Worm (Caenorhabditis elegans) whole organism, young adult: ENCODE data around the gene mnk-1.

Experiments used
- ceh-58 ChIP-seq: fragments of 200-800 bp; sonication (Bioruptor generic); IDR thresholded peaks from 2 replicates; pipeline ENCODE4 v1.3.6; 2022; ENCODE audit warnings: missing genetic modification characterization, missing compliant biosample characterization
- ets-4 ChIP-seq: fragments of 200-800 bp; sonication (Bioruptor generic); optimal IDR thresholded peaks from 2 replicates; lab custom pipeline; 2018; ENCODE audit warnings: mild to moderate bottlenecking, missing genetic modification characterization, missing compliant biosample characterization
- him-1 ChIP-seq: sonication (generic microtip); optimal IDR thresholded peaks from 2 replicates; lab custom pipeline; 2016; ENCODE audit warnings: missing genotype, missing genetic modification reagents, missing genetic modification characterization, missing compliant biosample characterization
- lin-54 ChIP-seq: fragments of 200-800 bp; sonication (Bioruptor generic); optimal IDR thresholded peaks from 2 replicates; lab custom pipeline; 2018; ENCODE audit warnings: mild to moderate bottlenecking, missing genetic modification characterization, missing compliant biosample characterization
- sea-2 ChIP-seq: fragments of 200-800 bp; sonication (Bioruptor generic); IDR thresholded peaks from 2 replicates; pipeline ENCODE4 v1.3.6; 2022; ENCODE audit warnings: missing genetic modification characterization, missing compliant biosample characterization
- snpc-1.1 ChIP-seq: sonication (generic microtip); optimal IDR thresholded peaks from 2 replicates; lab custom pipeline; 2017; ENCODE audit warnings: missing genetic modification characterization, mild to moderate bottlenecking, missing compliant biosample characterization, antibody characterized with exemption, moderate library complexity, missing genotype, missing genetic modification reagents; ENCODE audit not compliant: insufficient read depth
- tlf-1 ChIP-seq: fragments of 200-800 bp; sonication (Bioruptor generic); optimal IDR thresholded peaks from 2 replicates; lab custom pipeline; 2018; ENCODE audit warnings: mild to moderate bottlenecking, missing genetic modification characterization, missing compliant biosample characterization

ce11 chrII:10596462-10596861 is 41.6 kb upstream of the mnk-1 start, which contains the start of gene C14A4.7:
- TF ChIP-seq snpc-1.1 (tag; lab: Kevin White, UChicago): no peak
- no peak for TF ChIP-seq lin-54 (GFP tag; lab: Kevin White, UChicago)
- no peak for TF ChIP-seq ets-4
- TF ChIP-seq ceh-58 (GFP tag; lab: Robert Waterston, UW): no peak
- no peak for TF ChIP-seq him-1 (tag; lab: Kevin White, UChicago)
- no peak for TF ChIP-seq sea-2 (GFP tag; lab: Robert Waterston, UW)
- TF ChIP-seq tlf-1 (GFP tag; lab: Kevin White, UChicago): no peak
